Fruit fly (Drosophila melanogaster): ENCODE measurements around the gene CG45263.

DNA sequence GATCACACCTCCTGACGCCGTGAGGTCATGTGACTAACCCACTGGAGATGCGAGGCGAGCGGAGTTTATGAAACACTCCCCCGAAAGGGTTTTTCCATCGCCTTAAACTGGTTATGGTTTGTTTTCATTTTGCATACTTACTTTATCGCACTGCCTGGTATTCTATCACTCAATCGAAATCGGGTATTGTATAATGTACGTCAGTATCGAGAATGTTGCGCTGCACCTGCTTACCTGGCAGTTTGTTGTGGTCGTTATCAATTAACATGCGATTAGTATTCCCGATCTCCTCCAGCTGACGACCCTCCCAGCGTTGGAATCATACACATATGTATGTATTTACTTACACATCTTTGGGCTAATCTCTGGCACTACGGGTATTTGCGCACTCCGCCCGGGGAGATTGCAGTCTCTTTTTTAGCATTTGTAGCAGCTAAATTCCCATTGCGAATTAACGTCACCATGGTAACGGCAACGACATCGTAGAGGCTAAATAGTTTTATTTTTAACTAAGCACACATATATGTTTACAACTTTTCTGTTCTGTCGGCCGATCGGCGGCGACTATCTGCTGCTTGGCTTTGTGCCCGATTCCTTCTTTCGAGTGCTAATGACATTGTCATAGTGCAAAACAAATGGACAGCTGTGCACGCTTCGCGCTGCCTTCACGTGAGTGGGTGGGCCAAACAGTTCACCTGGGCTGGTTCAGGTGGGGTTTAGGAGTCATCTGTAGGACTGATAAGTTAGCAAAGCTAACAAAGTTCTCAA lies 124.3 kb downstream of the CG45263 start:
- TF ChIP-seq ham (GFP tag; IDR thresholded peaks at IDR 0.05), result no peak
- no peak for TF ChIP-seq hb (GFP tag; IDR thresholded peaks at IDR 0.05; ENCODE audit: partially characterized antibody)
- no peak for TF ChIP-seq scrt (GFP tag; optimal IDR thresholded peaks at IDR 0.05)
- TF ChIP-seq Hr39 (optimal IDR thresholded peaks at IDR 0.05), result no peak
- no peak for TF ChIP-seq Sin3A (optimal IDR thresholded peaks at IDR 0.05)

All from whole organism, embryonic.